Fruit fly (Drosophila melanogaster) whole organism, adult: ENCODE data around the gene Sfmbt.
"Not testable (repeated sequence)": the region's sequence is repeated elsewhere in the genome, so short reads cannot be mapped to it uniquely, and the experiment has no call there.

ENCODE experiments used
- CG11617 ChIP-seq: fragments of 200-800 bp; sonication (Bioruptor generic); optimal IDR thresholded peaks from 2 replicates; lab custom pipeline; 2017; ENCODE audit warnings: mild to moderate bottlenecking, missing biosample characterization, missing genetic modification reagents, missing genetic modification characterization
- CG12768 ChIP-seq: fragments of 200-800 bp; sonication (Bioruptor generic); optimal IDR thresholded peaks from 2 replicates; lab custom pipeline; 2017; ENCODE audit warnings: missing biosample characterization, missing genetic modification characterization, mild to moderate bottlenecking, moderate library complexity, missing genetic modification reagents
- CG14711 ChIP-seq: fragments of 200-800 bp; sonication (Bioruptor generic); optimal IDR thresholded peaks from 2 replicates; lab custom pipeline; 2018; ENCODE audit warnings: missing biosample characterization, mild to moderate bottlenecking, missing genetic modification characterization, moderate library complexity
- CG1620 ChIP-seq: fragments of 200-800 bp; sonication (Bioruptor generic); optimal IDR thresholded peaks from 2 replicates; lab custom pipeline; 2016; ENCODE audit warnings: missing biosample characterization, missing genetic modification characterization
- CG5204 ChIP-seq: fragments of 200-800 bp; sonication (Bioruptor generic); optimal IDR thresholded peaks from 2 replicates; lab custom pipeline; 2016; ENCODE audit warnings: missing biosample characterization, missing genetic modification characterization
- CG7045 ChIP-seq: fragments of 200-800 bp; sonication (Bioruptor generic); optimal IDR thresholded peaks from 2 replicates; lab custom pipeline; 2017; ENCODE audit warnings: missing biosample characterization, mild to moderate bottlenecking, missing genetic modification characterization
- CG7101 ChIP-seq: fragments of 200-800 bp; sonication (Bioruptor generic); optimal IDR thresholded peaks from 2 replicates; lab custom pipeline; 2018; ENCODE audit warnings: missing biosample characterization, mild to moderate bottlenecking, missing genetic modification characterization, moderate library complexity
- Hr96 ChIP-seq: fragments of 200-800 bp; sonication (Bioruptor generic); optimal IDR thresholded peaks from 2 replicates; lab custom pipeline; 2016; ENCODE audit warnings: missing biosample characterization, missing genetic modification characterization
- Mnt ChIP-seq: fragments of 200-800 bp; sonication (Bioruptor generic); optimal IDR thresholded peaks from 2 replicates; lab custom pipeline; 2016; ENCODE audit warnings: missing biosample characterization, mild to moderate bottlenecking, missing genetic modification characterization
- cnc ChIP-seq, 2 experiments: fragments of >200 bp; optimal IDR thresholded peaks; 2 replicates each; lab custom pipeline; 2017
- kay ChIP-seq: fragments of 200-800 bp; sonication (Bioruptor generic); peaks from one replicate; lab custom pipeline; 2016; ENCODE audit warnings: missing biosample characterization, missing genetic modification characterization, borderline replicate concordance
- ovo ChIP-seq: fragments of 200-800 bp; sonication (Bioruptor generic); optimal IDR thresholded peaks from 2 replicates; lab custom pipeline; 2016; ENCODE audit warnings: missing biosample characterization, missing genetic modification characterization
- pad ChIP-seq: fragments of 200-800 bp; sonication (Bioruptor generic); optimal IDR thresholded peaks from 3 replicates; lab custom pipeline; 2017; ENCODE audit warnings: missing biosample characterization, missing genetic modification characterization, mild to moderate bottlenecking, moderate library complexity, missing genetic modification reagents
- toe ChIP-seq: fragments of 200-800 bp; sonication (Bioruptor generic); optimal IDR thresholded peaks from 2 replicates; lab custom pipeline; 2016; ENCODE audit warnings: missing biosample characterization, missing genetic modification characterization

dm6 chr2L:13215640-13216129 is 39.1 kb upstream of the Sfmbt start:
- TF ChIP-seq CG7101 (peak; percentile 49), kay (peak; percentile 98), pad (GFP tag; lab: Kevin White, UChicago) (peak; percentile 44), CG1620 (peak; percentile 61), CG12768 (GFP tag; lab: Kevin White, UChicago) (peak; percentile 55), Mnt (GFP tag; lab: Kevin White, UChicago) (peak; percentile 40)
- TF ChIP-seq CG5204 (GFP tag; lab: Kevin White, UChicago); cnc (optimal IDR thresholded peaks at IDR 0.05; lab: Kevin White, UChicago); toe; CG11617 (GFP tag; lab: Kevin White, UChicago); CG14711 (tag; lab: Kevin White, UChicago); Hr96 (GFP tag; lab: Kevin White, UChicago); CG7045 (GFP tag; lab: Kevin White, UChicago); ovo (GFP tag; lab: Kevin White, UChicago): not testable (repeated sequence)
